Fruit fly (Drosophila melanogaster) whole organism, prepupa: ENCODE results near the gene Polr2G.
A peak's percentile ranks its signal among the peaks of the same experiment; 100 is the strongest.

Experiments
- Blimp-1 ChIP-seq: fragments of 200-800 bp; sonication (Bioruptor generic); optimal IDR thresholded peaks from 3 replicates; lab custom pipeline; 2017; ENCODE audit warnings: missing biosample characterization, missing genetic modification characterization, mild to moderate bottlenecking, moderate library complexity, missing genetic modification reagents
- CG11294 ChIP-seq: fragments of 200-800 bp; sonication (Bioruptor generic); IDR thresholded peaks from 2 replicates; pipeline ENCODE4 v1.3.6; 2022; ENCODE audit warnings: missing biosample characterization, missing genetic modification characterization
- CG11762 ChIP-seq: fragments of 200-800 bp; sonication (Bioruptor generic); optimal IDR thresholded peaks from 3 replicates; lab custom pipeline; 2016; ENCODE audit warnings: missing biosample characterization, missing genetic modification characterization; ENCODE audit not compliant: insufficient read depth
- CG11902 ChIP-seq: fragments of 200-800 bp; sonication (Bioruptor generic); optimal IDR thresholded peaks from 3 replicates; lab custom pipeline; 2016; ENCODE audit warnings: missing biosample characterization, missing genetic modification characterization
- CG15336 ChIP-seq: fragments of 200-800 bp; sonication (Bioruptor generic); IDR thresholded peaks from 2 replicates; pipeline ENCODE4 v1.3.6; 2022; ENCODE audit warnings: missing biosample characterization, missing genetic modification characterization
- CG1621 ChIP-seq: fragments of 200-800 bp; sonication (Bioruptor generic); optimal IDR thresholded peaks from 3 replicates; lab custom pipeline; 2018; ENCODE audit warnings: missing biosample characterization, mild to moderate bottlenecking, missing genetic modification characterization
- CG16779 ChIP-seq: fragments of 200-800 bp; sonication (Bioruptor generic); optimal IDR thresholded peaks from 3 replicates; lab custom pipeline; 2017; ENCODE audit warnings: missing biosample characterization, mild to moderate bottlenecking, missing genetic modification characterization
- CG3032 ChIP-seq: fragments of 200-800 bp; optimal IDR thresholded peaks from 2 replicates; lab custom pipeline; 2019; ENCODE audit warnings: missing biosample characterization, mild to moderate bottlenecking, missing genetic modification characterization, moderate library complexity
- CG31627 ChIP-seq: fragments of 200-800 bp; sonication (Bioruptor generic); optimal IDR thresholded peaks from 3 replicates; lab custom pipeline; 2016; ENCODE audit warnings: missing biosample characterization, missing genetic modification characterization
- CG32006 ChIP-seq: fragments of 200-800 bp; sonication (Bioruptor generic); optimal IDR thresholded peaks from 3 replicates; lab custom pipeline; 2017; ENCODE audit warnings: missing biosample characterization, mild to moderate bottlenecking, missing genetic modification characterization
- CG34406 ChIP-seq: fragments of 200-800 bp; sonication (Bioruptor generic); optimal IDR thresholded peaks from 3 replicates; lab custom pipeline; 2016; ENCODE audit warnings: missing biosample characterization, missing genetic modification characterization
- CG3919 ChIP-seq: fragments of 200-800 bp; sonication (Bioruptor generic); optimal IDR thresholded peaks from 3 replicates; lab custom pipeline; 2016; ENCODE audit warnings: missing biosample characterization, missing genetic modification characterization
- CG4318 ChIP-seq: fragments of 200-800 bp; sonication (Bioruptor generic); optimal IDR thresholded peaks from 3 replicates; lab custom pipeline; 2017; ENCODE audit warnings: missing biosample characterization, mild to moderate bottlenecking, missing genetic modification characterization
- CG6163 ChIP-seq: fragments of 200-800 bp; sonication (Bioruptor generic); IDR thresholded peaks from 3 replicates; pipeline ENCODE4 v1.3.6; 2022; ENCODE audit warnings: missing biosample characterization, missing genetic modification characterization
- CG6276 ChIP-seq: fragments of 200-800 bp; sonication (Bioruptor generic); optimal IDR thresholded peaks from 2 replicates; lab custom pipeline; 2017; ENCODE audit warnings: missing biosample characterization, mild to moderate bottlenecking, missing genetic modification characterization
- CG6792 ChIP-seq: fragments of 200-800 bp; sonication (Bioruptor generic); optimal IDR thresholded peaks from 3 replicates; lab custom pipeline; 2016; ENCODE audit warnings: missing biosample characterization, missing genetic modification characterization
- CG6808 ChIP-seq: fragments of 200-800 bp; sonication (Bioruptor generic); optimal IDR thresholded peaks from 3 replicates; lab custom pipeline; 2017; ENCODE audit warnings: missing biosample characterization, missing genetic modification characterization, mild to moderate bottlenecking, moderate library complexity, missing genetic modification reagents
- CG6854 ChIP-seq: fragments of 200-800 bp; sonication (Bioruptor generic); optimal IDR thresholded peaks from 2 replicates; lab custom pipeline; 2017; ENCODE audit warnings: missing biosample characterization, mild to moderate bottlenecking, missing genetic modification characterization
- CG7368 ChIP-seq: fragments of 200-800 bp; sonication (Bioruptor generic); optimal IDR thresholded peaks from 3 replicates; lab custom pipeline; 2016; ENCODE audit warnings: missing biosample characterization, missing genetic modification characterization
- CG8119 ChIP-seq: fragments of 200-800 bp; sonication (Bioruptor generic); IDR thresholded peaks from 3 replicates; pipeline ENCODE4 v1.3.6; 2022; ENCODE audit warnings: missing biosample characterization, missing genetic modification characterization
- CG8319 ChIP-seq: fragments of 200-800 bp; sonication (Bioruptor generic); optimal IDR thresholded peaks from 3 replicates; lab custom pipeline; 2016; ENCODE audit warnings: missing biosample characterization, missing genetic modification characterization
- CG8632 ChIP-seq: fragments of 200-800 bp; sonication (Bioruptor generic); optimal IDR thresholded peaks from 3 replicates; lab custom pipeline; 2016; ENCODE audit warnings: missing biosample characterization, missing genetic modification characterization
- CG9139 ChIP-seq: fragments of 200-800 bp; sonication (Bioruptor generic); optimal IDR thresholded peaks from 3 replicates; lab custom pipeline; 2017; ENCODE audit warnings: missing biosample characterization, mild to moderate bottlenecking, missing genetic modification characterization
- Eip75B ChIP-seq: fragments of 200-800 bp; sonication (Bioruptor generic); optimal IDR thresholded peaks from 3 replicates; lab custom pipeline; 2016; ENCODE audit warnings: missing biosample characterization, missing genetic modification characterization
- Eip78C ChIP-seq: fragments of 200-800 bp; sonication (Bioruptor generic); peaks from one replicate; lab custom pipeline; 2016; ENCODE audit warnings: missing biosample characterization, missing genetic modification characterization
- Eip93F ChIP-seq: fragments of 200-800 bp; sonication (Bioruptor generic); optimal IDR thresholded peaks from 2 replicates; lab custom pipeline; 2016; ENCODE audit warnings: missing biosample characterization, mild to moderate bottlenecking, missing genetic modification characterization
- Ets21C ChIP-seq: fragments of 200-800 bp; sonication (Bioruptor generic); optimal IDR thresholded peaks from 3 replicates; lab custom pipeline; 2016; ENCODE audit warnings: missing biosample characterization, missing genetic modification characterization
- Ets96B ChIP-seq: fragments of 200-800 bp; optimal IDR thresholded peaks from 2 replicates; lab custom pipeline; 2019; ENCODE audit warnings: missing biosample characterization, mild to moderate bottlenecking, missing genetic modification characterization, moderate library complexity
- Gug ChIP-seq: fragments of 200-800 bp; sonication (Bioruptor generic); IDR thresholded peaks from 2 replicates; pipeline ENCODE4 v1.3.6; 2022; ENCODE audit warnings: missing biosample characterization, missing genetic modification characterization
- Hr38 ChIP-seq: sonication (Bioruptor generic); optimal IDR thresholded peaks from 2 replicates; lab custom pipeline; 2016; ENCODE audit warnings: missing biosample characterization, missing genetic modification characterization
- Hr39 ChIP-seq: fragments of 200-800 bp; sonication (Bioruptor generic); optimal IDR thresholded peaks from 2 replicates; lab custom pipeline; 2016; ENCODE audit warnings: missing biosample characterization, missing genetic modification characterization
- Hr4 ChIP-seq: fragments of 200-800 bp; sonication (Bioruptor generic); optimal IDR thresholded peaks from 3 replicates; lab custom pipeline; 2016; ENCODE audit warnings: missing biosample characterization, missing genetic modification characterization
- Lpt ChIP-seq: fragments of 200-800 bp; sonication (Bioruptor generic); optimal IDR thresholded peaks from 3 replicates; lab custom pipeline; 2016; ENCODE audit warnings: missing biosample characterization, missing genetic modification characterization
- Met ChIP-seq: fragments of 200-800 bp; sonication (Bioruptor generic); optimal IDR thresholded peaks from 3 replicates; lab custom pipeline; 2016; ENCODE audit warnings: missing biosample characterization, missing genetic modification characterization
- OdsH ChIP-seq: fragments of 200-800 bp; sonication (Bioruptor generic); optimal IDR thresholded peaks from 3 replicates; lab custom pipeline; 2016; ENCODE audit warnings: missing biosample characterization, missing genetic modification characterization
- Smox ChIP-seq: fragments of 200-800 bp; sonication (Bioruptor generic); optimal IDR thresholded peaks from 3 replicates; lab custom pipeline; 2016; ENCODE audit warnings: missing biosample characterization, missing genetic modification characterization
- Sox14 ChIP-seq: fragments of 200-800 bp; sonication (Bioruptor generic); optimal IDR thresholded peaks from 3 replicates; lab custom pipeline; 2016; ENCODE audit warnings: missing biosample characterization, missing genetic modification characterization
- Sox15 ChIP-seq: fragments of 200-800 bp; sonication (Bioruptor generic); optimal IDR thresholded peaks from 3 replicates; lab custom pipeline; 2016; ENCODE audit warnings: missing biosample characterization, missing genetic modification characterization
- achi ChIP-seq: fragments of 200-800 bp; sonication (Bioruptor generic); optimal IDR thresholded peaks from 3 replicates; lab custom pipeline; 2016; ENCODE audit warnings: missing biosample characterization, missing genetic modification characterization
- acj6 ChIP-seq: fragments of 200-800 bp; sonication (Bioruptor generic); optimal IDR thresholded peaks from 3 replicates; lab custom pipeline; 2016; ENCODE audit warnings: missing biosample characterization, missing genetic modification characterization
- cyc ChIP-seq: fragments of 200-800 bp; sonication (Bioruptor generic); optimal IDR thresholded peaks from 3 replicates; lab custom pipeline; 2016; ENCODE audit warnings: missing biosample characterization, missing genetic modification characterization
- dac ChIP-seq: fragments of 200-800 bp; sonication (Bioruptor generic); optimal IDR thresholded peaks from 2 replicates; lab custom pipeline; 2017; ENCODE audit warnings: missing biosample characterization, mild to moderate bottlenecking, missing genetic modification characterization
- dsx ChIP-seq: fragments of 200-800 bp; optimal IDR thresholded peaks from 3 replicates; lab custom pipeline; 2019; ENCODE audit warnings: missing biosample characterization, mild to moderate bottlenecking, missing genetic modification characterization, moderate library complexity; ENCODE audit not compliant: poor library complexity, severe bottlenecking
- eg ChIP-seq: fragments of 200-800 bp; sonication (Bioruptor generic); IDR thresholded peaks from 3 replicates; pipeline ENCODE4 v1.3.6; 2022; ENCODE audit warnings: missing biosample characterization, missing genetic modification characterization
- fd59A ChIP-seq: fragments of 200-800 bp; sonication (Bioruptor generic); optimal IDR thresholded peaks from 2 replicates; lab custom pipeline; 2017; ENCODE audit warnings: missing biosample characterization, mild to moderate bottlenecking, missing genetic modification characterization, missing genetic modification reagents
- fd85E ChIP-seq: fragments of 200-800 bp; sonication (Bioruptor generic); optimal IDR thresholded peaks from 3 replicates; lab custom pipeline; 2016; ENCODE audit warnings: missing biosample characterization, missing genetic modification characterization
- fkh ChIP-seq: fragments of 200-800 bp; sonication (Bioruptor generic); optimal IDR thresholded peaks from 3 replicates; lab custom pipeline; 2017; ENCODE audit warnings: missing biosample characterization, mild to moderate bottlenecking, missing genetic modification characterization, moderate library complexity
- net ChIP-seq: fragments of 200-800 bp; sonication (Bioruptor generic); optimal IDR thresholded peaks from 3 replicates; lab custom pipeline; 2016; ENCODE audit warnings: missing biosample characterization, missing genetic modification characterization
- salr ChIP-seq, 2 experiments: fragments of 200-800 bp; sonication (Bioruptor generic); optimal IDR thresholded peaks; 3 replicates each; lab custom pipeline; 2016 to 2018; ENCODE audit warnings: missing biosample characterization in 2 of 2, missing genetic modification characterization in 2 of 2, mild to moderate bottlenecking in 1 of 2
- spab ChIP-seq: fragments of 200-800 bp; sonication (Bioruptor generic); optimal IDR thresholded peaks from 2 replicates; lab custom pipeline; 2017; ENCODE audit warnings: missing biosample characterization, mild to moderate bottlenecking, missing genetic modification characterization, missing genetic modification reagents
- svp ChIP-seq: fragments of 200-800 bp; sonication (Bioruptor generic); peaks from one replicate; lab custom pipeline; 2016; ENCODE audit warnings: missing biosample characterization, missing genetic modification characterization
- topi ChIP-seq: fragments of 200-800 bp; sonication (Bioruptor generic); optimal IDR thresholded peaks from 3 replicates; lab custom pipeline; 2016; ENCODE audit warnings: missing biosample characterization, missing genetic modification characterization

Polr2G gene

DNA sequence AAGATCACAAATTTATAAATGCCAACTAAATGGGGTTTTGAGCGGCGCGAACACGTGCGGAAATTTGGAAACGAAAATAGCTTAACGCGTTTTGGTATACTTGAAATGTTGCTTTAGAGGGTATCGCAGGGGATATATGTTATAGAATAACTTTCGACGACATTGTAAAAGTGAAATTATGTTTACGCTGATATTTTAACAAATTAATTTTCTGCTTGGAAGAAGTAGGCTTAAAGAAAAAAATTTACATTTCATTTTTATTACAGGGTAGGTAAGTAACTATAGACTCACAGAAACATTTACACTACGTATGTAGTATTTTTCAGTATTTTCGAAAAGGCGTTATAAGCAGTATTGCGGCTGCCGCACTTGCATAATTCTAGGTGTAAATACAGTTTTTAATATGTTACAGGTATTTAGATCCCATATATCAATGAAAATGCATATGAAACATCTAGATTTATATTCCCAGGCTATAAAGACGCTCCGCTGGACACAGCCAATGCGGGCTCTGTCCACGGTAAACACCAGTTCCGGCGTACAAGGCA is 6.4 kb upstream of the Polr2G start, which contains the start of the genes Art3 and mRpS10:
TSS of gene Art3 (minus strand) at position 80 of the 548 bp plus-strand sequence.
TSS of gene mRpS10 (plus strand) at position 337 of the 548 bp plus-strand sequence.
- TF ChIP-seq fd59A (GFP tag; lab: Kevin White, UChicago) (peak; percentile 100), Gug (GFP tag; lab: Robert Waterston, UW) (peak; percentile 100), dac (GFP tag; lab: Kevin White, UChicago) (peak; percentile 98), CG11762 (GFP tag; lab: Kevin White, UChicago) (peak; percentile 100), CG3032 (tag; lab: Kevin White, UChicago) (peak; percentile 100), Hr39 (GFP tag; lab: Kevin White, UChicago) (peak; percentile 100), CG6276 (GFP tag; lab: Kevin White, UChicago) (peak; percentile 99), CG32006 (peak; percentile 100), Met (GFP tag; lab: Kevin White, UChicago) (peak; percentile 100), CG11294 (peak; percentile 100), CG8319 (GFP tag; lab: Kevin White, UChicago) (peak; percentile 100), CG8119 (GFP tag; lab: Robert Waterston, UW) (peak; percentile 100), CG8632 (GFP tag; lab: Kevin White, UChicago) (peak; percentile 100), acj6 (GFP tag; lab: Kevin White, UChicago) (peak; percentile 100), Hr38 (GFP tag; lab: Kevin White, UChicago) (peak; percentile 96), Ets21C (GFP tag; lab: Kevin White, UChicago) (peak; percentile 100), CG15336 (GFP tag; lab: Robert Waterston, UW) (peak; percentile 100), Sox14 (GFP tag; lab: Kevin White, UChicago) (peak; percentile 100), Smox (GFP tag; lab: Kevin White, UChicago) (peak; percentile 100), spab (GFP tag; lab: Kevin White, UChicago) (peak; percentile 100), CG4318 (GFP tag; lab: Kevin White, UChicago) (peak; percentile 100), Eip78C (peak; percentile 100), salr (GFP tag; optimal IDR thresholded peaks at IDR 0.05; lab: Kevin White, UChicago) (peak; percentile 100), OdsH (GFP tag; lab: Kevin White, UChicago) (peak; percentile 100), Ets96B (tag; lab: Kevin White, UChicago) (peak; percentile 100), fd85E (peak; percentile 98), Sox15 (GFP tag; lab: Kevin White, UChicago) (peak; percentile 100), svp (GFP tag; lab: Kevin White, UChicago) (peak; percentile 100), CG34406 (GFP tag; lab: Kevin White, UChicago) (peak; percentile 100), CG6792 (GFP tag; lab: Kevin White, UChicago) (peak; percentile 100), eg (GFP tag; lab: Robert Waterston, UW) (peak; percentile 100), Eip93F (GFP tag; lab: Kevin White, UChicago) (peak; percentile 98), CG9139 (peak; percentile 99), cyc (GFP tag; lab: Kevin White, UChicago) (peak; percentile 100), CG31627 (GFP tag; lab: Kevin White, UChicago) (peak; percentile 100), Blimp-1 (GFP tag; lab: Kevin White, UChicago) (peak; percentile 98), Eip75B (GFP tag; lab: Kevin White, UChicago) (peak; percentile 100), CG6854 (GFP tag; lab: Kevin White, UChicago) (peak; percentile 99), fkh (GFP tag; lab: Kevin White, UChicago) (peak; percentile 97), CG11902 (GFP tag; lab: Kevin White, UChicago) (peak; percentile 100), CG1621 (tag; lab: Kevin White, UChicago) (peak; percentile 99), CG7368 (peak; percentile 100), CG6808 (GFP tag; lab: Kevin White, UChicago) (peak; percentile 99), Hr4 (peak; percentile 100), net (GFP tag; lab: Kevin White, UChicago) (peak; percentile 100), achi (peak; percentile 99), dsx (peak; percentile 99), CG3919 (peak; percentile 100), CG16779 (tag; lab: Kevin White, UChicago) (peak; percentile 99), Lpt (GFP tag; lab: Kevin White, UChicago) (peak; percentile 100), topi (peak; percentile 100), CG6163 (peak; percentile 100)
